Fruit fly (Drosophila melanogaster): ENCODE measurements around the gene CG5623.

The CG5623 gene

dm6 chr3R:15814150-15814549 is 46.9 kb upstream of the CG5623 start:
- TF ChIP-seq dsx (GFP tag; optimal IDR thresholded peaks at IDR 0.05; ENCODE audit: poor library complexity, severe bottlenecking) (no peak), CG6163 (GFP tag; IDR thresholded peaks at IDR 0.05) (no peak), CG6808 (GFP tag; optimal IDR thresholded peaks at IDR 0.05) (no peak), fd59A (GFP tag; optimal IDR thresholded peaks at IDR 0.05) (no peak), achi (GFP tag; optimal IDR thresholded peaks at IDR 0.05) (no peak), salr (GFP tag; optimal IDR thresholded peaks at IDR 0.05) (no peak), Ets21C (GFP tag; optimal IDR thresholded peaks at IDR 0.05) (no peak), acj6 (GFP tag; optimal IDR thresholded peaks at IDR 0.05) (no peak), CG16779 (tag; optimal IDR thresholded peaks at IDR 0.05) (no peak), CG8632 (GFP tag; optimal IDR thresholded peaks at IDR 0.05) (no peak), Gug (GFP tag; IDR thresholded peaks at IDR 0.05) (no peak), Lpt (GFP tag; optimal IDR thresholded peaks at IDR 0.05) (no peak), pdm3 (GFP tag; optimal IDR thresholded peaks at IDR 0.05) (no peak), Met (GFP tag; optimal IDR thresholded peaks at IDR 0.05) (no peak), fd85E (GFP tag; optimal IDR thresholded peaks at IDR 0.05) (no peak), lz (GFP tag; optimal IDR thresholded peaks at IDR 0.05) (no peak), Ets96B (tag; optimal IDR thresholded peaks at IDR 0.05) (no peak), CG31627 (GFP tag; optimal IDR thresholded peaks at IDR 0.05) (no peak)

dm6 chr3R:15810369-15810768 is 43.1 kb upstream of the CG5623 start:
- TF ChIP-seq Eip78C (GFP tag): peak; percentile 30
- TF ChIP-seq ss (GFP tag; optimal IDR thresholded peaks at IDR 0.05): peak in 1 of 2 experiments; percentile 46
- peak; percentile 12; the same call in 1 of the 3 replicates for TF ChIP-seq eg (GFP tag; IDR thresholded peaks at IDR 0.05)
- peak; percentile 3 for TF ChIP-seq Sox102F (GFP tag; optimal IDR thresholded peaks at IDR 0.05)
- TF ChIP-seq CG3919 (GFP tag; optimal IDR thresholded peaks at IDR 0.05): peak; percentile 17
- TF ChIP-seq CG10669 (GFP tag; optimal IDR thresholded peaks at IDR 0.05): no peak

dm6 chr3R:15807877-15808381 is 40.7 kb upstream of the CG5623 start:
- TF ChIP-seq Hr38 (GFP tag; optimal IDR thresholded peaks at IDR 0.05): no peak
- peak; percentile 41 for TF ChIP-seq Blimp-1 (GFP tag; optimal IDR thresholded peaks at IDR 0.05)
- 0 out of 3 replicates have a peak, but pooled peaks have one; percentile 17 for TF ChIP-seq CG6163 (GFP tag; IDR thresholded peaks at IDR 0.05)

- TF ChIP-seq Smox (GFP tag; optimal IDR thresholded peaks at IDR 0.05): no peak
- TF ChIP-seq CG6854 (GFP tag; optimal IDR thresholded peaks at IDR 0.05): peak; percentile 39
- no peak for TF ChIP-seq CG11294 (GFP tag; IDR thresholded peaks at IDR 0.05)
- peak; percentile 1 for TF ChIP-seq pdm3 (GFP tag; optimal IDR thresholded peaks at IDR 0.05)
- peak; percentile 69 for TF ChIP-seq CG1621 (tag; optimal IDR thresholded peaks at IDR 0.05)
- no peak for TF ChIP-seq Hr39 (GFP tag; optimal IDR thresholded peaks at IDR 0.05)
- TF ChIP-seq fkh (GFP tag; optimal IDR thresholded peaks at IDR 0.05): no peak
- TF ChIP-seq dsx (GFP tag; optimal IDR thresholded peaks at IDR 0.05; ENCODE audit: poor library complexity, severe bottlenecking): peak; percentile 94
- TF ChIP-seq fd59A (GFP tag; optimal IDR thresholded peaks at IDR 0.05): no peak
- peak; percentile 11 for TF ChIP-seq net (GFP tag; optimal IDR thresholded peaks at IDR 0.05)
- no peak for TF ChIP-seq CG32006 (GFP tag; optimal IDR thresholded peaks at IDR 0.05)
Observed at dm6 chr3R:15807306-15807705, 40.1 kb upstream of the CG5623 start.

- TF ChIP-seq salr (GFP tag; optimal IDR thresholded peaks at IDR 0.05) (peak in 1 of 2 experiments; percentile 34), Met (GFP tag; optimal IDR thresholded peaks at IDR 0.05) (peak; percentile 40), CG6792 (GFP tag; optimal IDR thresholded peaks at IDR 0.05) (no peak), Lpt (GFP tag; optimal IDR thresholded peaks at IDR 0.05) (peak; percentile 2), Hr4 (GFP tag; optimal IDR thresholded peaks at IDR 0.05) (peak; percentile 47), svp (GFP tag) (peak; percentile 68), topi (GFP tag; optimal IDR thresholded peaks at IDR 0.05) (peak; percentile 45), lz (GFP tag; optimal IDR thresholded peaks at IDR 0.05) (peak; percentile 26), eg (GFP tag; IDR thresholded peaks at IDR 0.05) (no peak), fd85E (GFP tag; optimal IDR thresholded peaks at IDR 0.05) (no peak), CG15336 (GFP tag; IDR thresholded peaks at IDR 0.05) (0 out of 2 replicates have a peak, but pooled peaks have one; percentile 26), esn (GFP tag; optimal IDR thresholded peaks at IDR 0.05) (peak; percentile 45), Eip78C (GFP tag) (peak; percentile 86), CG32006 (GFP tag; optimal IDR thresholded peaks at IDR 0.05) (peak; percentile 75), Hr39 (GFP tag; optimal IDR thresholded peaks at IDR 0.05) (peak; percentile 5), Gug (GFP tag; IDR thresholded peaks at IDR 0.05) (no peak), OdsH (GFP tag; optimal IDR thresholded peaks at IDR 0.05) (no peak), CG8119 (GFP tag; IDR thresholded peaks at IDR 0.05) (peak; percentile 36; the same call in 2 of the 3 replicates), Blimp-1 (GFP tag; optimal IDR thresholded peaks at IDR 0.05) (no peak), Eip75B (GFP tag; optimal IDR thresholded peaks at IDR 0.05) (no peak)
Observed at dm6 chr3R:15806341-15806740, 39.1 kb upstream of the CG5623 start.

Data from whole organism, prepupa.